Worm (Caenorhabditis elegans) whole organism, young adult: ENCODE measurements around the gene ugt-6.

Experiments
- C06A6.2 ChIP-seq: fragments of 200-800 bp; sonication (Bioruptor generic); conservative IDR thresholded peaks from 2 replicates; pipeline ENCODE4 v1.3.6; 2022; ENCODE audit warnings: missing genetic modification characterization, missing compliant biosample characterization
- F33H1.4 ChIP-seq: fragments of 200-800 bp; sonication (Bioruptor generic); IDR thresholded peaks from 2 replicates; pipeline ENCODE4 v1.3.6; 2022; ENCODE audit warnings: missing genetic modification reagents, missing genetic modification characterization, missing compliant biosample characterization
- F37B4.10 ChIP-seq: fragments of 200-800 bp; sonication (Bioruptor generic); IDR thresholded peaks from 2 replicates; pipeline ENCODE4 v1.3.6; 2022; ENCODE audit warnings: missing genetic modification characterization, missing compliant biosample characterization
- F39B2.1 ChIP-seq: fragments of 200-800 bp; sonication (Bioruptor generic); IDR thresholded peaks from 2 replicates; pipeline ENCODE4 v1.3.6; 2022; ENCODE audit warnings: missing genetic modification reagents, missing genetic modification characterization, missing compliant biosample characterization
- F57A8.1 ChIP-seq: fragments of 200-800 bp; sonication (Bioruptor generic); optimal IDR thresholded peaks from 2 replicates; lab custom pipeline; 2018; ENCODE audit warnings: mild to moderate bottlenecking, missing genetic modification characterization, moderate library complexity, missing compliant biosample characterization
- F57C9.4 ChIP-seq: sonication (generic microtip); optimal IDR thresholded peaks from 2 replicates; lab custom pipeline; 2017; ENCODE audit warnings: mild to moderate bottlenecking, missing genetic modification characterization, missing compliant biosample characterization
- K11D2.4 ChIP-seq: fragments of 200-800 bp; sonication (Bioruptor generic); IDR thresholded peaks from 2 replicates; pipeline ENCODE4 v1.3.6; 2022; ENCODE audit warnings: missing genetic modification reagents, missing genetic modification characterization, missing compliant biosample characterization
- Y95B8A.8 ChIP-seq: fragments of 200-800 bp; sonication (Bioruptor generic); IDR thresholded peaks from 2 replicates; pipeline ENCODE4 v1.3.6; 2022; ENCODE audit warnings: missing genetic modification reagents, missing genetic modification characterization, missing compliant biosample characterization
- ZK185.1 ChIP-seq: sonication (generic microtip); optimal IDR thresholded peaks from 2 replicates; lab custom pipeline; 2016; ENCODE audit warnings: mild to moderate bottlenecking, missing genetic modification characterization, missing compliant biosample characterization; ENCODE audit not compliant: poor library complexity, severe bottlenecking
- ama-1 ChIP-seq, 3 experiments: fragments of 150-350 bp in 1 of 3; sonication (generic microtip) in 2 of 3; optimal IDR thresholded peaks; 2 replicates each; lab custom pipeline; 2014 to 2018; ENCODE audit warnings: missing biosample characterization in 2 of 3, missing genetic modification characterization in 2 of 3, missing genetic modification reagents in 2 of 3
- aptf-3 ChIP-seq: fragments of 200-800 bp; sonication (Bioruptor generic); IDR thresholded peaks from 2 replicates; pipeline ENCODE4 v1.3.6; 2022; ENCODE audit warnings: missing genetic modification characterization, missing compliant biosample characterization
- atf-7 ChIP-seq: sonication (generic microtip); optimal IDR thresholded peaks from 2 replicates; lab custom pipeline; 2017; ENCODE audit warnings: mild to moderate bottlenecking, missing genetic modification characterization, missing compliant biosample characterization
- attf-3 ChIP-seq: fragments of 200-800 bp; sonication (Bioruptor generic); conservative IDR thresholded peaks from 2 replicates; pipeline ENCODE4 v1.3.6; 2022; ENCODE audit warnings: missing genetic modification reagents, missing genetic modification characterization, missing compliant biosample characterization
- attf-5 ChIP-seq: fragments of 200-800 bp; sonication (Bioruptor generic); optimal IDR thresholded peaks from 2 replicates; lab custom pipeline; 2018; ENCODE audit warnings: mild to moderate bottlenecking, missing genetic modification characterization, missing compliant biosample characterization
- attf-6 ChIP-seq: fragments of 200-800 bp; sonication (Bioruptor generic); IDR thresholded peaks from 2 replicates; pipeline ENCODE4 v1.3.6; 2022; ENCODE audit warnings: missing genetic modification reagents, missing genetic modification characterization, missing compliant biosample characterization
- cebp-1 ChIP-seq, 2 experiments: fragments of 200-800 bp in 1 of 2; sonication (Bioruptor generic) in 1 of 2; sonication (generic microtip) in 1 of 2; IDR thresholded peaks in 1 of 2; optimal IDR thresholded peaks in 1 of 2; 2 replicates each; pipeline versions ENCODE4 v1.3.6 to Lab custom; 2017 to 2022; ENCODE audit warnings: missing compliant biosample characterization in 2 of 2, missing genetic modification characterization in 2 of 2, mild to moderate bottlenecking in 1 of 2, missing genetic modification reagents in 1 of 2, moderate library complexity in 1 of 2
- ceh-27 ChIP-seq: fragments of 200-800 bp; sonication (Bioruptor generic); optimal IDR thresholded peaks from 2 replicates; lab custom pipeline; 2018; ENCODE audit warnings: mild to moderate bottlenecking, missing genetic modification characterization, moderate library complexity, missing compliant biosample characterization
- ceh-58 ChIP-seq: fragments of 200-800 bp; sonication (Bioruptor generic); IDR thresholded peaks from 2 replicates; pipeline ENCODE4 v1.3.6; 2022; ENCODE audit warnings: missing genetic modification characterization, missing compliant biosample characterization
- ceh-79 ChIP-seq: sonication (generic microtip); optimal IDR thresholded peaks from 2 replicates; lab custom pipeline; 2017; ENCODE audit warnings: mild to moderate bottlenecking, missing genetic modification characterization, missing compliant biosample characterization
- dpff-1 ChIP-seq: sonication (generic microtip); optimal IDR thresholded peaks from 2 replicates; lab custom pipeline; 2017; ENCODE audit warnings: mild to moderate bottlenecking, missing genetic modification characterization, missing compliant biosample characterization
- dpl-1 ChIP-seq: fragments of 150-350 bp; optimal IDR thresholded peaks from 2 replicates; lab custom pipeline; 2014; ENCODE audit warnings: missing biosample characterization, missing genetic modification reagents, missing genetic modification characterization
- egl-44 ChIP-seq: fragments of 200-800 bp; sonication (Bioruptor generic); IDR thresholded peaks from 2 replicates; pipeline ENCODE4 v1.3.6; 2022; ENCODE audit warnings: missing genetic modification reagents, missing genetic modification characterization, missing compliant biosample characterization
- egrh-3 ChIP-seq: fragments of 200-800 bp; sonication (Bioruptor generic); IDR thresholded peaks from 2 replicates; pipeline ENCODE4 v1.3.6; 2022; ENCODE audit warnings: missing genetic modification reagents, missing genetic modification characterization, missing compliant biosample characterization
- fkh-3 ChIP-seq: sonication (generic microtip); optimal IDR thresholded peaks from 2 replicates; lab custom pipeline; 2016; ENCODE audit warnings: mild to moderate bottlenecking, missing genetic modification characterization, missing compliant biosample characterization
- him-1 ChIP-seq: sonication (generic microtip); optimal IDR thresholded peaks from 2 replicates; lab custom pipeline; 2016; ENCODE audit warnings: missing genotype, missing genetic modification reagents, missing genetic modification characterization, missing compliant biosample characterization
- hmg-1.2 ChIP-seq: fragments of 200-800 bp; sonication (Bioruptor generic); IDR thresholded peaks from 2 replicates; pipeline ENCODE4 v1.3.6; 2022; ENCODE audit warnings: missing genetic modification reagents, missing genetic modification characterization, missing compliant biosample characterization
- hmg-20 ChIP-seq: fragments of 200-800 bp; sonication (Bioruptor generic); IDR thresholded peaks from 2 replicates; pipeline ENCODE4 v1.3.6; 2022; ENCODE audit warnings: missing genetic modification reagents, missing genetic modification characterization, missing compliant biosample characterization
- lin-35 ChIP-seq, 3 experiments: fragments of 150-350 bp in 2 of 3; sonication (generic microtip) in 1 of 3; optimal IDR thresholded peaks; 2 replicates each; lab custom pipeline; 2014 to 2018; ENCODE audit warnings: missing biosample characterization in 3 of 3, missing genetic modification characterization in 3 of 3, missing genetic modification reagents in 3 of 3
- lir-1 ChIP-seq: fragments of 200-800 bp; sonication (Bioruptor generic); conservative IDR thresholded peaks from 2 replicates; pipeline ENCODE4 v1.3.6; 2022; ENCODE audit warnings: missing genetic modification reagents, missing genetic modification characterization, missing compliant biosample characterization
- lsl-1 ChIP-seq: fragments of 200-800 bp; sonication (Bioruptor generic); optimal IDR thresholded peaks from 2 replicates; lab custom pipeline; 2018; ENCODE audit warnings: mild to moderate bottlenecking, missing genetic modification characterization, moderate library complexity, missing compliant biosample characterization
- mcd-1 ChIP-seq: fragments of 200-800 bp; sonication (Bioruptor generic); IDR thresholded peaks from 2 replicates; pipeline ENCODE4 v1.3.6; 2022; ENCODE audit warnings: missing genetic modification reagents, missing genetic modification characterization, missing compliant biosample characterization
- nfyb-1 ChIP-seq: fragments of 200-800 bp; sonication (Bioruptor generic); IDR thresholded peaks from 2 replicates; pipeline ENCODE4 v1.3.6; 2022; ENCODE audit warnings: missing genetic modification reagents, missing genetic modification characterization, missing compliant biosample characterization
- nhr-27 ChIP-seq: fragments of 200-800 bp; sonication (Bioruptor generic); optimal IDR thresholded peaks from 2 replicates; lab custom pipeline; 2018; ENCODE audit warnings: mild to moderate bottlenecking, missing genetic modification characterization, moderate library complexity, missing compliant biosample characterization
- pbrm-1 ChIP-seq: fragments of 200-800 bp; sonication (Bioruptor generic); IDR thresholded peaks from 2 replicates; pipeline ENCODE4 v1.3.6; 2022; ENCODE audit warnings: missing genetic modification reagents, missing genetic modification characterization, missing compliant biosample characterization
- rpc-1 ChIP-seq, 2 experiments: fragments of 150-350 bp in 1 of 2; sonication (generic microtip) in 1 of 2; optimal IDR thresholded peaks; 2 replicates each; lab custom pipeline; 2014 to 2018; ENCODE audit warnings: missing biosample characterization in 1 of 2, missing genetic modification characterization in 1 of 2, missing genetic modification reagents in 1 of 2, missing genotype in 1 of 2
- sdz-38 ChIP-seq: sonication (generic microtip); optimal IDR thresholded peaks from 2 replicates; lab custom pipeline; 2016; ENCODE audit warnings: missing genotype, missing genetic modification characterization, missing compliant biosample characterization
- snpc-3.4 ChIP-seq: sonication (generic microtip); optimal IDR thresholded peaks from 2 replicates; lab custom pipeline; 2017; ENCODE audit warnings: missing genetic modification characterization, mild to moderate bottlenecking, missing compliant biosample characterization, antibody characterized with exemption, moderate library complexity, missing genotype, missing genetic modification reagents
- somi-1 ChIP-seq: fragments of 200-800 bp; sonication (Bioruptor generic); optimal IDR thresholded peaks from 2 replicates; lab custom pipeline; 2018; ENCODE audit warnings: mild to moderate bottlenecking, missing genetic modification characterization, missing compliant biosample characterization
- tbp1 ChIP-seq: fragments of 200-800 bp; sonication (Bioruptor generic); optimal IDR thresholded peaks from 2 replicates; lab custom pipeline; 2018; ENCODE audit warnings: mild to moderate bottlenecking, missing genetic modification characterization, missing compliant biosample characterization
- zim-3 ChIP-seq: sonication (generic microtip); optimal IDR thresholded peaks from 2 replicates; lab custom pipeline; 2017; ENCODE audit warnings: mild to moderate bottlenecking, missing genetic modification characterization, moderate library complexity, missing compliant biosample characterization

The ugt-6 gene

DNA sequence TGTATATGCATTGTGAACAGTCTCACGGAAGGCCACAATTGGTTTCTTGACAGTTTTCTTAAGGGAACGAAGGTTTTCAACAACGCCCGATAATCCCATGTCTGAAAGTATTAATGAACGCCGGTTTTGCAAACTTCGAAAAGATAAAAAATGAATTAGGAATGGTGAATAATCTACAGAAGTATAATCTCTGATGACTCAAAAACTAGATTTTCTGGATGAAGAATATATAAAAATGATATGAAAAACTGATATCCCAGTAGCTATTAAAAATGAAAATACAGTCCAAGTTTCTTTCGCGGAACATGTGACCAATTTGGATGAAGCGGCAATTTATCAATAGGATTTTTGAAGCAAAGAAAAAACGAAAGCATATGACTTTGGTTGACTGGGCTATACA lies 16.0 kb upstream of the ugt-6 start, which contains the start of gene ZC443.3 (continued):
- TF ChIP-seq fkh-3 = no peak

DNA sequence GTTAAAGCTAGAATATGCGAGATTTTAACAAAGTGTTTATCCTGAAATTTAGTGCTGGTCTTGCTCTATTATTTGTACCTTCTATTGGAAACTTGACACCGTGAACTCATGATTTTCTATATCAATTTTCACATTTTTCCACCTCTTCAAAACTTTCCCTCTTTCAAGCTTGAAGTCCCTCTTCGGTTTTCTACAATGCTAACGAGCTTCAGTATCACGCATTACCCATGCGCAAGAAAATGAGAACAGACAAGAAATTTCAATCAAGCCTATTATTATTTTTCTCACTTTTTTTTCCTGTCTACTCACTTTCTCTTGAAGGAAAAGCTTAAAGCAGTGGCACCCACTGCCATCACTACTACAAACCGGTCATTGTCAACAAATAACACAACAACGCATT lies 13.8 kb upstream of the ugt-6 start:
- TF ChIP-seq atf-7 (no peak), nfyb-1 (GFP tag; lab: Robert Waterston, UW) (0 out of 2 replicates have a peak, but pooled peaks have one; percentile 63), hmg-20 (no peak), F57A8.1 (no peak), mcd-1 (no peak), egl-44 (GFP tag; lab: Robert Waterston, UW) (no peak), sdz-38 (no peak), him-1 (tag; lab: Kevin White, UChicago) (no peak), somi-1 (GFP tag; lab: Kevin White, UChicago) (no peak), Y95B8A.8 (0 out of 2 replicates have a peak, but pooled peaks have one; percentile 20), lir-1 (GFP tag; lab: Robert Waterston, UW) (peak; percentile 43; the same call in 1 of the 2 replicates), K11D2.4 (GFP tag; lab: Robert Waterston, UW) (0 out of 2 replicates have a peak, but pooled peaks have one; percentile 14), F39B2.1 (GFP tag; lab: Robert Waterston, UW) (no peak), ama-1 (optimal IDR thresholded peaks at IDR 0.05; lab: Kevin White, UChicago) (no peak), ama-1 (GFP tag; optimal IDR thresholded peaks at IDR 0.05; lab: Kevin White, UChicago) (peak in 1 of 2 experiments; percentile 55), cebp-1 (GFP tag; IDR thresholded peaks at IDR 0.05; lab: Robert Waterston, UW) (no peak), cebp-1 (tag; optimal IDR thresholded peaks at IDR 0.05; lab: Kevin White, UChicago) (peak; percentile 23), attf-3 (GFP tag; lab: Robert Waterston, UW) (no peak), C06A6.2 (peak; percentile 12; the same call in 1 of the 2 replicates), pbrm-1 (GFP tag; lab: Robert Waterston, UW) (no peak)

DNA sequence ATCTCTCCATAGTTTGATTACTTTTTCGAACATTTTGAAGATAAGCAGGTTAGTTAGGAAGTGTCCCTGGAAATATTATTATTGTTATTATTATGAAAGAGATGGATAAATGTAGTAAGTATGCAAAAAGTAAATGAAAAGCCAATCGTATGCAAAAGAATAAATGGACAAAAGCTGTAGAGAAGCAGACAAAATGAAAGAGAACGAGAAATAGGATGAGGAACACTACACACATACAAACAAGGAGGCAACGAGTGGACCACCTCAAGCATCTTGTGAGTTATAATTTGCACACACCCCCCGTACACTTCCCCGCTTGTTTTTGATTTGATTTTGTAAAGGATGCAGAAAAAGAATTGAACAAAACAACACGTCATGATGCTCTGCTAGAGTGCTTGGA lies 13.1 kb upstream of the ugt-6 start, which contains the start of gene ZC443.2:
Gene ZC443.2, minus strand, starts transcription at position 67 of the 400 bp plus-strand sequence.
- TF ChIP-seq ceh-79 (tag; lab: Kevin White, UChicago) (no peak), ceh-27 (GFP tag; lab: Kevin White, UChicago) (peak; percentile 47)

DNA sequence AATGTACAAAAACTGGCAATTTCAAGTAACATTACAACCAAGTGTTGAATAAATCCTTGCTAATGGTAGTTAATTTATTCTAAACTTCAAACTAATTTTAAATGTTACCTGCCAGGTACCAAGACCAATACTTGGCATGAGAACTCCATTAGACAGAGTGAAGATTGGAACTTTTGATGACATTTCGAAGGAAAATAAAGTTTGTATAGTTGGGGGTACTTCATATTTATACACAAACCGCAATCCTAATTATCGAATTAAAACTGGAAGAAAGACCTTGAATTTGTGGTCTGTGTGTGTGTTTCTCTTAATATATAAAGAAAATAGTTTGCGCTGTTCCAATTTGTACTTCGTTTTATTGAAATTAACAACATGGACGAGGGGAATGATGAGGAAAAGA lies 11.9 kb upstream of the ugt-6 start, which contains the start of gene ZC443.1:
Gene ZC443.1, minus strand, starts transcription at position 205 of the 400 bp plus-strand sequence.
- TF ChIP-seq dpff-1 (no peak), lin-35 (GFP tag; optimal IDR thresholded peaks at IDR 0.05; lab: Kevin White, UChicago) (no peak), ZK185.1 (no peak), egrh-3 (GFP tag; lab: Robert Waterston, UW) (no peak), lsl-1 (no peak), attf-6 (GFP tag; lab: Robert Waterston, UW) (no peak), snpc-3.4 (tag; lab: Kevin White, UChicago) (no peak)

DNA sequence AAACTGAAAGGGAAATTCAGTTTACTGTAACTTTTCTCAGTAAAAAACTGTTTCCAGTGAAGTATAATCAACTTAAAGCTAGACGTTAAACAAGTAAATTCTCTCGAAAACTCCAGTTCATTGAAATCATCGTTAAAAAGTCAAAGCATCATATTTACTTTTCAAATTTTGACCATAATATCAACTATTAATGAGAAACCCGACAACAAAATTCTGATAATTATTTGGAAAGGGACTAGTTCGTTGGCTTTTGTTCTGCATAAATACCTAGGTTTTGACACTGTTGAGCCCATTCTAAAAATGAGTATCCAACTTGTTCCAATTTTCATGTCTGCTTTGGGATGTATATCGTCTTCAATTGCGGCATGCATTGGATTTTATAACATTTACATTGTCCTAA lies 8.2 kb upstream of the ugt-6 start, which contains the start of gene ZC443.7:
Gene ZC443.7, plus strand, starts transcription at position 301 of the 400 bp plus-strand sequence.
- TF ChIP-seq F33H1.4 (GFP tag; lab: Robert Waterston, UW) (no peak), tbp1 (no peak), attf-6 (GFP tag; lab: Robert Waterston, UW) (no peak), F57C9.4 (tag; lab: Kevin White, UChicago) (no peak), aptf-3 (GFP tag; lab: Robert Waterston, UW) (no peak), nhr-27 (tag; lab: Kevin White, UChicago) (no peak), attf-5 (GFP tag; lab: Kevin White, UChicago) (no peak), hmg-20 (no peak), hmg-1.2 (GFP tag; lab: Robert Waterston, UW) (no peak), mcd-1 (no peak), ceh-58 (no peak), F37B4.10 (GFP tag; lab: Robert Waterston, UW) (no peak), rpc-1 (optimal IDR thresholded peaks at IDR 0.05; lab: Kevin White, UChicago) (no peak), rpc-1 (tag; optimal IDR thresholded peaks at IDR 0.05; lab: Kevin White, UChicago) (no peak), dpl-1 (GFP tag; lab: Kevin White, UChicago) (no peak), zim-3 (no peak)
